Worm (Caenorhabditis elegans) whole organism, L1 larva: ENCODE data around the gene W04E12.7.

Experiments used
- Y116A8C.19 ChIP-seq: sonication (generic microtip); optimal IDR thresholded peaks from 2 replicates; lab custom pipeline; 2016; ENCODE audit warnings: missing compliant biosample characterization, missing genetic modification characterization, borderline replicate concordance
- aha-1 ChIP-seq: fragments of 150-350 bp; optimal IDR thresholded peaks from 2 replicates; lab custom pipeline; 2014; ENCODE audit warnings: missing biosample characterization, missing genetic modification characterization
- alr-1 ChIP-seq: fragments of 200-800 bp; sonication (Bioruptor generic); optimal IDR thresholded peaks from 2 replicates; lab custom pipeline; 2018; ENCODE audit warnings: borderline replicate concordance, mild to moderate bottlenecking, missing genetic modification characterization, missing compliant biosample characterization
- aly-2 ChIP-seq: fragments of 150-350 bp; optimal IDR thresholded peaks from 2 replicates; lab custom pipeline; 2014; ENCODE audit warnings: missing biosample characterization, missing genetic modification characterization
- ama-1 ChIP-seq: fragments of 150-350 bp; optimal IDR thresholded peaks from 2 replicates; lab custom pipeline; 2014
- ceh-82 ChIP-seq, 3 experiments: fragments of 150-350 bp in 1 of 3; sonication (generic microtip) in 2 of 3; optimal IDR thresholded peaks; 2 replicates each; lab custom pipeline; 2014 to 2017; ENCODE audit warnings: missing biosample characterization in 3 of 3, missing genetic modification characterization in 3 of 3
- ceh-88 ChIP-seq: fragments of 200-800 bp; sonication (Bioruptor generic); IDR thresholded peaks from 2 replicates; pipeline ENCODE4 v1.3.6; 2022; ENCODE audit warnings: missing genetic modification characterization, missing compliant biosample characterization
- dpl-1 ChIP-seq, 3 experiments: fragments of 150-350 bp in 2 of 3; sonication (generic microtip) in 1 of 3; optimal IDR thresholded peaks; 2 replicates each; lab custom pipeline; 2014 to 2017; ENCODE audit warnings: missing biosample characterization in 3 of 3, missing genetic modification characterization in 3 of 3, missing genetic modification reagents in 3 of 3
- dsc-1 ChIP-seq: sonication (generic microtip); optimal IDR thresholded peaks from 2 replicates; lab custom pipeline; 2016; ENCODE audit warnings: mild to moderate bottlenecking, missing genetic modification characterization, missing compliant biosample characterization
- efl-1 ChIP-seq, 4 experiments: fragments of 150-350 bp; optimal IDR thresholded peaks in 3 of 4; peaks in 1 of 4; 1 replicate in 1 of 4; 2 replicates in 3 of 4; lab custom pipeline; 2014; ENCODE audit warnings: missing biosample characterization in 2 of 4, missing genetic modification characterization in 2 of 4, missing genetic modification reagents in 2 of 4
- efl-3 ChIP-seq: fragments of 200-800 bp; sonication (Bioruptor generic); optimal IDR thresholded peaks from 2 replicates; lab custom pipeline; 2018; ENCODE audit warnings: mild to moderate bottlenecking, missing genetic modification characterization, missing compliant biosample characterization
- egl-13 ChIP-seq: sonication (generic microtip); optimal IDR thresholded peaks from 2 replicates; lab custom pipeline; 2016; ENCODE audit warnings: missing genotype, missing genetic modification reagents, missing genetic modification characterization, missing compliant biosample characterization
- elt-2 ChIP-seq: sonication (generic microtip); optimal IDR thresholded peaks from 2 replicates; lab custom pipeline; 2016; ENCODE audit warnings: missing genetic modification characterization, mild to moderate bottlenecking, inconsistent platforms, missing compliant biosample characterization, missing genetic modification reagents
- elt-3 ChIP-seq, 6 experiments: fragments of 150-350 bp in 1 of 6; sonication (generic microtip); optimal IDR thresholded peaks; 2 replicates each; lab custom pipeline; 2017 to 2018; ENCODE audit warnings: missing biosample characterization in 6 of 6, missing genetic modification characterization in 6 of 6, inconsistent platforms in 1 of 6
- ets-5 ChIP-seq: fragments of 200-800 bp; sonication (Bioruptor generic); IDR thresholded peaks from 2 replicates; pipeline ENCODE4 v1.3.6; 2022; ENCODE audit warnings: missing genetic modification characterization, missing compliant biosample characterization
- fkh-4 ChIP-seq: sonication (generic microtip); optimal IDR thresholded peaks from 2 replicates; lab custom pipeline; 2016; ENCODE audit warnings: missing compliant biosample characterization, missing genetic modification characterization, borderline replicate concordance
- fos-1 ChIP-seq: fragments of 150-350 bp; optimal IDR thresholded peaks from 2 replicates; lab custom pipeline; 2014; ENCODE audit warnings: missing biosample characterization, missing genetic modification characterization
- grh-1 ChIP-seq: fragments of 200-800 bp; sonication (Bioruptor generic); IDR thresholded peaks from 2 replicates; pipeline ENCODE4 v1.3.6; 2022; ENCODE audit warnings: missing genetic modification reagents, missing genetic modification characterization, missing compliant biosample characterization
- irx-1 ChIP-seq: sonication (generic microtip); optimal IDR thresholded peaks from 2 replicates; lab custom pipeline; 2016; ENCODE audit warnings: missing genetic modification characterization, missing compliant biosample characterization
- isw-1 ChIP-seq: fragments of 200-800 bp; sonication (Bioruptor generic); IDR thresholded peaks from 2 replicates; pipeline ENCODE4 v1.3.6; 2022; ENCODE audit warnings: missing genetic modification characterization, missing compliant biosample characterization
- lin-15B ChIP-seq: fragments of 150-350 bp; sonication (generic microtip); optimal IDR thresholded peaks from 3 replicates; lab custom pipeline; 2014; ENCODE audit warnings: missing biosample characterization, missing genetic modification characterization
- lin-39 ChIP-seq: fragments of 150-350 bp; optimal IDR thresholded peaks from 2 replicates; lab custom pipeline; 2014; ENCODE audit warnings: missing biosample characterization, missing genetic modification reagents, missing genetic modification characterization
- mab-9 ChIP-seq: fragments of 200-800 bp; sonication (Bioruptor generic); IDR thresholded peaks from 2 replicates; pipeline ENCODE4 v1.3.6; 2022; ENCODE audit warnings: missing genetic modification reagents, missing genetic modification characterization, missing compliant biosample characterization
- mef-2 ChIP-seq: fragments of 150-350 bp; optimal IDR thresholded peaks from 2 replicates; lab custom pipeline; 2014; ENCODE audit warnings: missing biosample characterization, missing genetic modification characterization
- nhr-12 ChIP-seq: sonication (generic microtip); optimal IDR thresholded peaks from 2 replicates; lab custom pipeline; 2017; ENCODE audit warnings: missing biosample characterization, missing genetic modification characterization
- nhr-20 ChIP-seq: sonication (generic microtip); optimal IDR thresholded peaks from 2 replicates; lab custom pipeline; 2016; ENCODE audit warnings: mild to moderate bottlenecking, missing genetic modification characterization, missing compliant biosample characterization
- nhr-71 ChIP-seq: sonication (generic microtip); optimal IDR thresholded peaks from 2 replicates; lab custom pipeline; 2016; ENCODE audit warnings: mild to moderate bottlenecking, missing genetic modification characterization, moderate library complexity, missing compliant biosample characterization
- nhr-76 ChIP-seq: sonication (generic microtip); optimal IDR thresholded peaks from 2 replicates; lab custom pipeline; 2017; ENCODE audit warnings: missing biosample characterization, missing genetic modification characterization
- nhr-77 ChIP-seq: fragments of 150-350 bp; optimal IDR thresholded peaks from 2 replicates; lab custom pipeline; 2014; ENCODE audit warnings: missing biosample characterization, missing genetic modification characterization
- nhr-84 ChIP-seq: sonication (generic microtip); optimal IDR thresholded peaks from 2 replicates; lab custom pipeline; 2017; ENCODE audit warnings: missing biosample characterization, missing genetic modification characterization
- nhr-90 ChIP-seq: sonication (generic microtip); optimal IDR thresholded peaks from 2 replicates; lab custom pipeline; 2016; ENCODE audit warnings: mild to moderate bottlenecking, missing genetic modification characterization, missing compliant biosample characterization; ENCODE audit not compliant: poor library complexity
- pax-3 ChIP-seq: fragments of 200-800 bp; sonication (Bioruptor generic); optimal IDR thresholded peaks from 2 replicates; lab custom pipeline; 2018; ENCODE audit warnings: mild to moderate bottlenecking, missing genetic modification characterization, moderate library complexity, missing compliant biosample characterization
- rnt-1 ChIP-seq: sonication (generic microtip); optimal IDR thresholded peaks from 2 replicates; lab custom pipeline; 2016; ENCODE audit warnings: mild to moderate bottlenecking, missing genetic modification characterization, moderate library complexity, missing compliant biosample characterization
- skn-1 ChIP-seq: fragments of 150-350 bp; optimal IDR thresholded peaks from 2 replicates; lab custom pipeline; 2014; ENCODE audit warnings: missing biosample characterization, missing genetic modification characterization
- snpc-4 ChIP-seq: fragments of 150-350 bp; optimal IDR thresholded peaks from 2 replicates; lab custom pipeline; 2014; ENCODE audit warnings: missing biosample characterization, missing genetic modification characterization
- snu-23 ChIP-seq: sonication (generic microtip); optimal IDR thresholded peaks from 2 replicates; lab custom pipeline; 2016; ENCODE audit warnings: missing genetic modification characterization, missing compliant biosample characterization
- tbx-2 ChIP-seq: sonication (generic microtip); optimal IDR thresholded peaks from 2 replicates; lab custom pipeline; 2016; ENCODE audit warnings: missing genetic modification characterization, missing compliant biosample characterization
- unc-130 ChIP-seq: fragments of 150-350 bp; optimal IDR thresholded peaks from 2 replicates; lab custom pipeline; 2017; ENCODE audit warnings: missing biosample characterization, missing genetic modification characterization, inconsistent platforms
- unc-30 ChIP-seq: sonication (generic microtip); optimal IDR thresholded peaks from 2 replicates; lab custom pipeline; 2017; ENCODE audit warnings: missing biosample characterization, missing genetic modification characterization
- unc-62 ChIP-seq: fragments of 150-350 bp; optimal IDR thresholded peaks from 2 replicates; lab custom pipeline; 2014; ENCODE audit warnings: missing biosample characterization, missing genetic modification reagents, missing genetic modification characterization
- unc-98 ChIP-seq: fragments of 200-800 bp; sonication (Bioruptor generic); IDR thresholded peaks from 2 replicates; pipeline ENCODE4 v1.3.6; 2022; ENCODE audit warnings: missing genetic modification characterization, missing compliant biosample characterization
- vab-15 ChIP-seq: sonication (generic microtip); optimal IDR thresholded peaks from 2 replicates; lab custom pipeline; 2017; ENCODE audit warnings: missing genotype, mild to moderate bottlenecking, missing genetic modification characterization, missing compliant biosample characterization
- xbp-1 ChIP-seq: sonication (generic microtip); optimal IDR thresholded peaks from 2 replicates; lab custom pipeline; 2016; ENCODE audit warnings: missing genetic modification characterization, missing compliant biosample characterization
- zag-1 ChIP-seq: fragments of 150-350 bp; optimal IDR thresholded peaks from 2 replicates; lab custom pipeline; 2014; ENCODE audit warnings: missing biosample characterization, missing genetic modification characterization
- ztf-11 ChIP-seq, 2 experiments: sonication (generic microtip); optimal IDR thresholded peaks; 2 replicates each; lab custom pipeline; 2016 to 2017; ENCODE audit warnings: missing genetic modification characterization in 2 of 2, missing biosample characterization in 1 of 2, missing compliant biosample characterization in 1 of 2

The W04E12.7 gene

DNA sequence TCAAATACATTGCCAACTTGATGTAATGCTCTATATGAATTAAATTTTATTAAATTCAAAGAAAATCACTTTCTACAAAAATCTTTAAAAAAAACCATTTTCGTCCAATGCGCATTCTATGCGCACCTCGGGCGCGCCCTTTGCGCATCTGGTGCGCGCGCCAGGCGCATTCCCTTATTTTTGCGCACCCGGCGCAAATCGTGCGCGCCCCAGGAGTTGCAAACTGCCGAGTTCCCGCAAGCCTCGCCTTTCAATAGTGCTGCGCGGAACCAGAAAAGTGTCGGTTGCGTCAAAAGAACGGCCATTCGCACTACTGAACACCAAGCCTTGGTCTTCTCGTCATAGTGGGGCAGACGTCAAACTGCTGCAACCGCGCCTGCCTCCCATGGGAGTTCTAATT, 3.6 kb downstream of the W04E12.7 start:
- TF ChIP-seq aha-1 (tag; lab: Kevin White, UChicago) (no peak), efl-1 (optimal IDR thresholded peaks at IDR 0.05; lab: Kevin White, UChicago) (no peak), efl-1 (GFP tag; optimal IDR thresholded peaks at IDR 0.05 in 1 of 2; lab: Kevin White, UChicago) (peak in 1 of 2 experiments; percentile 6), fos-1 (no peak)

DNA sequence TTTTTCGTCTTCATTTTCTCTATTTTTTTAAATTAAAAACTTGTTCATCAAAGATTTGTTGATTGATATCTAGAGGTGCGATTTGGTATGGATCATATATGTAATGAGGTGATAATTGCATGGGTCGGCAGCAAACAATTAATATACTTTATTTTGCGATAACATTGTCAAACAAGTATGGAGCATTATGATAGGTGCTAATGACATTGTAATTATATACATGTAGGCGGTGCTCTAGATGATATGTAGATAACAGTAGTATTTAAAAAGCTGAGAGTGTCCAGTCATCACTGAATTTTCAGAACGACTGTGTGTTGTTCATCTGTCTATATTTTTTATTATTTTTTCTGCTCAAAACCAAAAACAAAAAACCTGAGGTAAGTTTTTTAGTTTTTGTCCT, 7.1 kb downstream of the W04E12.7 start, which contains the start of gene Y116F11A.1:
Y116F11A.1 (plus strand) TSS at position 301 of the 400 bp plus-strand sequence.
- TF ChIP-seq grh-1 (GFP tag; lab: Robert Waterston, UW) (no peak), alr-1 (tag; lab: Kevin White, UChicago) (no peak), lin-39 (no peak), zag-1 (tag; lab: Kevin White, UChicago) (no peak), snpc-4 (tag; lab: Kevin White, UChicago) (no peak), elt-2 (no peak), ama-1 (lab: Kevin White, UChicago) (no peak), egl-13 (tag; lab: Kevin White, UChicago) (no peak), fkh-4 (tag; lab: Kevin White, UChicago) (no peak), skn-1 (tag; lab: Kevin White, UChicago) (no peak), nhr-71 (tag; lab: Kevin White, UChicago) (no peak)

ce11 chrV:19728731-19729130, 8.6 kb downstream of the W04E12.7 start, which contains the start of gene Y116F11A.3:
Gene Y116F11A.3, plus strand, starts transcription at chrV:19729031.
- TF ChIP-seq snu-23 (GFP tag; lab: Kevin White, UChicago) (no peak), unc-98 (GFP tag; lab: Robert Waterston, UW) (no peak), egl-13 (tag; lab: Kevin White, UChicago) (no peak), unc-130 (tag; lab: Kevin White, UChicago) (no peak), aly-2 (no peak), nhr-84 (tag; lab: Kevin White, UChicago) (no peak), ets-5 (no peak), aha-1 (tag; lab: Kevin White, UChicago) (no peak), efl-3 (no peak), dsc-1 (tag; lab: Kevin White, UChicago) (no peak), rnt-1 (no peak), nhr-76 (tag; lab: Kevin White, UChicago) (no peak)

DNA sequence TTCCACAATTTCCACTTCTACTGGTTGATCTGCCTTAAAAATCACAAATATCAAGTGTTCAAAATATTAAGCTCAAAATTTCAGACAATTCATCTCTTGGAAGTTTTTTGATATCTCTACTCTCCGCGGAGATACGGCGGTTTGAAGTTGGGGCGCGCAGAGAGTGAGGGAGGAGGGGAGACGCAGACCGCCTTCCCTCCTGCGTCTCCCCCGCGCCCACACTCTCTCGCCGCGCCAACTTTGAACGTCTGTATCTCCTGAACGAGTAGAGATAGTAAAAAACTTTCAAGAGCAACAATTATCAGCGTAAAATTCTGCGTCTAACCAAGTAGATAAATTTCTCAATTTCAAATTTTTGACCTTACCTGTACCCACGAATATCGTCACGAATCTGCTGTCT, 9.4 kb downstream of the W04E12.7 start:
- TF ChIP-seq ceh-82 (tag; optimal IDR thresholded peaks at IDR 0.05; lab: Kevin White, UChicago) (no peak), alr-1 (tag; lab: Kevin White, UChicago) (no peak), aha-1 (tag; lab: Kevin White, UChicago) (no peak), nhr-76 (tag; lab: Kevin White, UChicago) (no peak), nhr-12 (tag; lab: Kevin White, UChicago) (no peak), unc-30 (tag; lab: Kevin White, UChicago) (no peak), nhr-84 (tag; lab: Kevin White, UChicago) (no peak), elt-2 (no peak)

DNA sequence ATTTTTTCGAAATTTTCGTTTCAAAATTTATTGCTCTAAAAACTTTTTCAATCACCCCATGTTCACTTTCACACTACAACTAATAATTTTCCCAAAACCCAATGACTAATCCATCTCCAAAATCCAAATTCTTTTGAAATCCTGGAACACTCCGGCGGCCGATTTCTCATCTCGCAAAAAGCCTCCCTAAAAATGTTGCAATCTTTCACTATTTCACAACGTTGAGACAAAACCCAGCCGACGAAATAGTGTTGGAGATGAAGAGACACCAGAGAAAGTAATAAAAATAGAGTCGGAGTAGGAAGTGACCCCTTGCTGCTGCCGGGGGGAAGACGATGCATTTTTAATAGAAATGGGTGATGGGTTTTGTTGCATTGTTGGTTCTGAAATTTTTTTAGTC, 12.8 kb downstream of the W04E12.7 start:
- no peak for TF ChIP-seq ztf-11 (tag; optimal IDR thresholded peaks at IDR 0.05; lab: Kevin White, UChicago)
- TF ChIP-seq alr-1 (tag; lab: Kevin White, UChicago): no peak
- no peak for TF ChIP-seq ets-5
- no peak for TF ChIP-seq tbx-2 (tag; lab: Kevin White, UChicago)
- TF ChIP-seq elt-3 (tag; optimal IDR thresholded peaks at IDR 0.05; lab: Kevin White, UChicago): no peak
- no peak for TF ChIP-seq unc-62 (GFP tag; lab: Kevin White, UChicago)
- peak in 2 of 3 experiments; percentile 3 to 4 for TF ChIP-seq ceh-82 (tag; optimal IDR thresholded peaks at IDR 0.05; lab: Kevin White, UChicago)
- TF ChIP-seq nhr-90 (tag; lab: Kevin White, UChicago): no peak
- TF ChIP-seq isw-1 (GFP tag; lab: Robert Waterston, UW): no peak
- no peak for TF ChIP-seq ceh-88 (GFP tag; lab: Robert Waterston, UW)
- no peak for TF ChIP-seq xbp-1 (tag; lab: Kevin White, UChicago)
- no peak for TF ChIP-seq nhr-77 (tag; lab: Kevin White, UChicago)
- no peak for TF ChIP-seq aha-1 (tag; lab: Kevin White, UChicago)
- TF ChIP-seq nhr-20 (tag; lab: Kevin White, UChicago): no peak
- TF ChIP-seq dpl-1 (GFP tag; optimal IDR thresholded peaks at IDR 0.05; lab: Kevin White, UChicago): no peak
- no peak for TF ChIP-seq mab-9 (GFP tag; lab: Robert Waterston, UW)
- no peak for TF ChIP-seq vab-15 (tag; lab: Kevin White, UChicago)
- TF ChIP-seq pax-3: no peak
- no peak for TF ChIP-seq mef-2
- no peak for TF ChIP-seq skn-1 (tag; lab: Kevin White, UChicago)
- no peak for TF ChIP-seq irx-1 (tag; lab: Kevin White, UChicago)
- TF ChIP-seq Y116A8C.19 (tag; lab: Kevin White, UChicago): no peak
- no peak for TF ChIP-seq lin-15B
